Worm (Caenorhabditis elegans) whole organism, L3 larva: Measurements from ENCODE around the gene bbln-1.

ENCODE experiments used
- aly-2 ChIP-seq: fragments of 150-350 bp; optimal IDR thresholded peaks from 2 replicates; lab custom pipeline; 2014; ENCODE audit warnings: missing biosample characterization, missing genetic modification characterization
- ceh-28 ChIP-seq: fragments of 150-350 bp; optimal IDR thresholded peaks from 2 replicates; lab custom pipeline; 2014; ENCODE audit warnings: missing biosample characterization, missing genetic modification reagents, missing genetic modification characterization
- ceh-9 ChIP-seq: sonication (generic microtip); optimal IDR thresholded peaks from 2 replicates; lab custom pipeline; 2018; ENCODE audit warnings: missing biosample characterization, missing genetic modification characterization
- daf-12 ChIP-seq: fragments of 150-350 bp; optimal IDR thresholded peaks from 2 replicates; lab custom pipeline; 2014; ENCODE audit warnings: missing biosample characterization, missing genetic modification reagents, missing genetic modification characterization
- egl-5 ChIP-seq: fragments of 150-350 bp; optimal IDR thresholded peaks from 2 replicates; lab custom pipeline; 2017; ENCODE audit warnings: missing biosample characterization, missing genetic modification reagents, missing genetic modification characterization, inconsistent platforms
- elt-2 ChIP-seq: sonication (generic microtip); optimal IDR thresholded peaks from 2 replicates; lab custom pipeline; 2016; ENCODE audit warnings: missing genetic modification reagents, mild to moderate bottlenecking, missing genetic modification characterization, missing compliant biosample characterization
- jun-1 ChIP-seq: fragments of 150-350 bp; optimal IDR thresholded peaks from 2 replicates; lab custom pipeline; 2014; ENCODE audit warnings: missing biosample characterization, missing genetic modification reagents, missing genetic modification characterization
- lsy-12 ChIP-seq: sonication (generic microtip); optimal IDR thresholded peaks from 2 replicates; lab custom pipeline; 2016; ENCODE audit warnings: mild to moderate bottlenecking, missing genetic modification characterization, missing compliant biosample characterization
- nhr-28 ChIP-seq: fragments of 150-350 bp; optimal IDR thresholded peaks from 2 replicates; lab custom pipeline; 2014; ENCODE audit warnings: missing biosample characterization, missing genetic modification characterization
- pha-4 ChIP-seq: fragments of 150-350 bp; optimal IDR thresholded peaks from 2 replicates; lab custom pipeline; 2014; ENCODE audit warnings: missing biosample characterization, missing genetic modification reagents, missing genetic modification characterization
- pqm-1 ChIP-seq: fragments of 150-350 bp; optimal IDR thresholded peaks from 2 replicates; lab custom pipeline; 2017; ENCODE audit warnings: missing biosample characterization, missing genetic modification characterization, inconsistent platforms
- skn-1 ChIP-seq: fragments of 150-350 bp; optimal IDR thresholded peaks from 2 replicates; lab custom pipeline; 2014; ENCODE audit warnings: missing biosample characterization, missing genetic modification characterization
- tbx-2 ChIP-seq: sonication (generic microtip); optimal IDR thresholded peaks from 2 replicates; lab custom pipeline; 2016; ENCODE audit warnings: mild to moderate bottlenecking, missing genetic modification characterization, missing compliant biosample characterization

bbln-1 gene

DNA sequence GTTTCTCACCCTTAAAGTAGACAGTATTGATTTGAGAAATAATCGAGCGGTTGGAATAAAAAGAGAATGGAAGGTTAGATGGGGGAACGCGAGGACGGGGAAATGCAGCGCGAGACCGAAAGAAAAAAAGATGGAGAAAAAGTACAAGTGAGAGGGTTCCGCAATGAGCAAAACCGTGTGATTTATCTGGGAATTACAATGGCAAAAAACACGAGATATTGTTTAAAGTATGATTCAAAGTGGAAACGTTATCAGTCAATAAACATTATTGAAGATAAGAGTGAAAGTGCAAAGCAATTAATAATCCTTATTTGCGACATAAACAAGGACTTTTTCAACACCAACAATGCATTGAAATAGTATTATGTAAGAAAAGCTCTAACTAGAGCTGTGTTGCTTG, 50.1 kb downstream of the bbln-1 start, which contains the start of gene ztf-13:
Gene ztf-13 (minus strand): TSS at position 11 of the 400 bp plus-strand sequence.
- TF ChIP-seq ceh-28 (tag; lab: Kevin White, UChicago) = peak; percentile 2
- TF ChIP-seq daf-12 (tag; lab: Kevin White, UChicago) = no peak
- TF ChIP-seq pqm-1 (tag; lab: Kevin White, UChicago) = peak; percentile 87
- peak; percentile 10 for TF ChIP-seq skn-1 (tag; lab: Kevin White, UChicago)
- peak; percentile 58 for TF ChIP-seq jun-1 (tag; lab: Kevin White, UChicago)
- TF ChIP-seq pha-4 (tag; lab: Kevin White, UChicago) = peak; percentile 84
- TF ChIP-seq lsy-12 = no peak
- peak; percentile 90 for TF ChIP-seq elt-2
- TF ChIP-seq ceh-9 (tag; lab: Kevin White, UChicago) = no peak
- no peak for TF ChIP-seq tbx-2 (tag; lab: Kevin White, UChicago)
- TF ChIP-seq aly-2 (tag; lab: Kevin White, UChicago) = no peak
- TF ChIP-seq egl-5 (tag; lab: Kevin White, UChicago) = peak; percentile 55
- TF ChIP-seq, all 47 proteins: peak for 7

DNA sequence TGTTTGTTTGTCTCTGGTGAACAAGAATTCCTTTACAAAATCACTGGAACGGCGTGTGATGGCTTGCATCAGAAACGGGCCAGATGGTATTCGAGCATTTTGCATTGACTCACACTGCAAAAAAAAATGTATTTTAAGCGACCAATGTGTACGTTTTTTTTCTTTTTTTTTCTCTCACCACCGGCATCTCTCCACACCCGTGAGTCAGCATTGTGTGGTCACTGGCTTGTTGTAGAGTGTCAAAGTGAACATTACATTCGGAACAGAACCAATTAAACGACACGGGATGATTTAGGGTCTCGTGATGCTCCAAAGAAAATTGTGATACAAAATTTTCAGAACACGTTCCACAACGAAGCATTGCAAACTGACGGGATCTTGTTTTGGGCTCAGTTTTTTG, 50.7 kb downstream of the bbln-1 start:
- peak; percentile 59 for TF ChIP-seq egl-5 (tag; lab: Kevin White, UChicago)
- peak; percentile 66 for TF ChIP-seq pha-4 (tag; lab: Kevin White, UChicago)
- TF ChIP-seq nhr-28 = no peak
